Fruit fly (Drosophila melanogaster): ENCODE results near the gene CG13288.
A peak's percentile ranks its signal among the peaks of the same experiment; 100 is the strongest.

The CG13288 gene

dm6 chr3L:5932363-5932914 is 25.3 kb downstream of the CG13288 start, which contains the start of gene Rcc1 (continued):
- TF ChIP-seq CG6765 (GFP tag; optimal IDR thresholded peaks at IDR 0.05) (no peak), Hmx (GFP tag; optimal IDR thresholded peaks at IDR 0.05) (no peak), Hsf (GFP tag; optimal IDR thresholded peaks at IDR 0.05) (peak; percentile 27), Rfx (GFP tag; IDR thresholded peaks at IDR 0.05) (no peak), Nf-YA (GFP tag; IDR thresholded peaks at IDR 0.05) (no peak), wdn (GFP tag; IDR thresholded peaks at IDR 0.05) (no peak), CG1832 (GFP tag; optimal IDR thresholded peaks at IDR 0.05) (no peak), chn (GFP tag; optimal IDR thresholded peaks at IDR 0.05) (peak; percentile 3), CG8388 (GFP tag; optimal IDR thresholded peaks at IDR 0.05) (no peak), peb (GFP tag; IDR thresholded peaks at IDR 0.05) (no peak), tll (GFP tag; optimal IDR thresholded peaks at IDR 0.05) (peak in 1 of 2 experiments; percentile 77), CG5953 (GFP tag; IDR thresholded peaks at IDR 0.05) (no peak), mirr (GFP tag; optimal IDR thresholded peaks at IDR 0.05) (no peak), D (optimal IDR thresholded peaks at IDR 0.05) (peak; percentile 72), D (GFP tag; optimal IDR thresholded peaks at IDR 0.05) (no peak), Hr39 (optimal IDR thresholded peaks at IDR 0.05) (no peak), gt (GFP tag; IDR thresholded peaks at IDR 0.05) (no peak), Pdp1 (GFP tag; optimal IDR thresholded peaks at IDR 0.05) (peak in 1 of 2 experiments; percentile 28), fd102C (GFP tag; optimal IDR thresholded peaks at IDR 0.05) (no peak), CG7963 (GFP tag; IDR thresholded peaks at IDR 0.05; ENCODE audit: partially characterized antibody) (peak; percentile 38; the same call in 1 of the 3 replicates), MTF-1 (GFP tag; optimal IDR thresholded peaks at IDR 0.05; ENCODE audit: borderline replicate concordance) (no peak), ranshi (GFP tag; IDR thresholded peaks at IDR 0.05) (no peak), slbo (GFP tag; IDR thresholded peaks at IDR 0.05) (peak; percentile 28; the same call in 1 of the 2 replicates), Max (GFP tag; optimal IDR thresholded peaks at IDR 0.05) (peak; percentile 2), CG12071 (GFP tag; optimal IDR thresholded peaks at IDR 0.05) (no peak), B-H1 (GFP tag; IDR thresholded peaks at IDR 0.05) (no peak), ash1 (GFP tag; optimal IDR thresholded peaks at IDR 0.05) (no peak), croc (GFP tag; conservative IDR thresholded peaks at IDR 0.05) (no peak), CG18764 (GFP tag; optimal IDR thresholded peaks at IDR 0.05) (no peak), amos (GFP tag; IDR thresholded peaks at IDR 0.05; ENCODE audit: partially characterized antibody) (peak; percentile 45), Sox102F (GFP tag; optimal IDR thresholded peaks at IDR 0.05) (no peak), CG12219 (GFP tag; optimal IDR thresholded peaks at IDR 0.05) (no peak), Ets97D (GFP tag; optimal IDR thresholded peaks at IDR 0.05) (peak; percentile 85), chif (GFP tag; optimal IDR thresholded peaks at IDR 0.05) (no peak), NK7.1 (GFP tag; optimal IDR thresholded peaks at IDR 0.05) (no peak), HLH54F (GFP tag; optimal IDR thresholded peaks at IDR 0.05) (peak; percentile 18), CG14710 (tag; optimal IDR thresholded peaks at IDR 0.05) (peak; percentile 86), CG15479 (GFP tag; optimal IDR thresholded peaks at IDR 0.05) (no peak), CG16813 (GFP tag; IDR thresholded peaks at IDR 0.05; ENCODE audit: partially characterized antibody) (peak; percentile 66; the same call in 2 of the 3 replicates), CG2120 (GFP tag; optimal IDR thresholded peaks at IDR 0.05) (peak; percentile 51), unc-4 (GFP tag; IDR thresholded peaks at IDR 0.05; ENCODE audit: partially characterized antibody) (peak; percentile 64), CG15011 (GFP tag; optimal IDR thresholded peaks at IDR 0.05) (no peak), oc (tag; optimal IDR thresholded peaks at IDR 0.05) (no peak), Opbp (GFP tag; IDR thresholded peaks at IDR 0.05; ENCODE audit: partially characterized antibody) (peak; percentile 56; the same call in 2 of the 3 replicates), fd3F (GFP tag; optimal IDR thresholded peaks at IDR 0.05) (no peak), CG13624 (GFP tag; optimal IDR thresholded peaks at IDR 0.05) (peak; percentile 43), salm (tag; optimal IDR thresholded peaks at IDR 0.05) (no peak), CG12299 (tag; optimal IDR thresholded peaks at IDR 0.05) (no peak), CG4730 (GFP tag; IDR thresholded peaks at IDR 0.05) (no peak), CG13894 (tag; optimal IDR thresholded peaks at IDR 0.05) (no peak)
